ENCODE assay signal across 3 fruit fly cellular contexts in the genomic region with DNA sequence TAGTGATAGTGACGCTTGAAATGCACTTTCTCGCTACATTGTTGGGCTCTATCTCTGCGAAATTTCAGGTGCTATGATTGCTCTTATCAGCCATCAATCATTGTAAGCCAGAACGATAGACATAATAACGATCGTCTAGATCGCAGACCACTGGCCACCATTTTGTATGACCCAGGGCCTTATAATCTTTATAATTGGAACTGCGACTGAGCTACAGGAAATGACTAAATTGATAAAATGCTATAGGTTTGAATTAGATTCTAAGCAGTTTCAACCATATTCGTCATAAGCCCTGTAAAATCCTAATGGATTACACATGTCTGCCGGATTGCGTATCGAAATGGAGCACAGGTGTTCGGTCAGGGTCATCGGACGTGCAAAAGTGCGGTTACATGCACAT.
A peak's percentile ranks its signal among the peaks of the same experiment; 100 is the strongest.
TF ChIP-seq lines count a peak whose summit lies in the region.

No protein-coding gene starts in this region.

- no peak for TF ChIP-seq CTCF in whole organism, embryonic (GFP tag; optimal IDR thresholded peaks at IDR 0.05; lab: Kevin White, UChicago)

TF ChIP-seq in whole organism, adult, 20 proteins besides CTCF, POLR2A, EP300 and RAD21:
- TF ChIP-seq bab1 (GFP tag; optimal IDR thresholded peaks at IDR 0.05; lab: Kevin White, UChicago) (no peak), CG7101 (tag; optimal IDR thresholded peaks at IDR 0.05; lab: Kevin White, UChicago) (peak; percentile 20), Mnt (GFP tag; optimal IDR thresholded peaks at IDR 0.05; lab: Kevin White, UChicago) (peak; percentile 1), cic (GFP tag; optimal IDR thresholded peaks at IDR 0.05; lab: Kevin White, UChicago) (peak; percentile 62)
TF ChIP-seq in whole organism, adult: peak in this region for 3.

TF ChIP-seq in whole organism, embryonic, 481 proteins besides CTCF, POLR2A, EP300 and RAD21:
- peak; percentile 9 for TF ChIP-seq grn (GFP tag; optimal IDR thresholded peaks at IDR 0.05; lab: Kevin White, UChicago)
- TF ChIP-seq Doc3 (GFP tag; IDR thresholded peaks at IDR 0.05; lab: Robert Waterston, UW; ENCODE audit: partially characterized antibody), result no peak
- no peak for TF ChIP-seq CG2889 (GFP tag; IDR thresholded peaks at IDR 0.05; lab: Robert Waterston, UW)
- peak; percentile 81 for TF ChIP-seq exex (tag; optimal IDR thresholded peaks at IDR 0.05; lab: Kevin White, UChicago)
- TF ChIP-seq H2.0 (GFP tag; IDR thresholded peaks at IDR 0.05; lab: Robert Waterston, UW), result no peak
- TF ChIP-seq mirr (GFP tag; optimal IDR thresholded peaks at IDR 0.05; lab: Kevin White, UChicago), result peak; percentile 54
- peak; percentile 24 for TF ChIP-seq CG34376 (GFP tag; optimal IDR thresholded peaks at IDR 0.05; lab: Kevin White, UChicago)
- TF ChIP-seq Ets65A (GFP tag; lab: Kevin White, UChicago), result peak; percentile 20
- TF ChIP-seq Pdp1 (GFP tag; optimal IDR thresholded peaks at IDR 0.05; lab: Kevin White, UChicago), result peak in 1 of 2 experiments; percentile 8
- TF ChIP-seq sug (tag; optimal IDR thresholded peaks at IDR 0.05; lab: Kevin White, UChicago), result peak; percentile 39
- no peak for TF ChIP-seq CG2202 (tag; optimal IDR thresholded peaks at IDR 0.05; lab: Kevin White, UChicago)
- peak; percentile 23 for TF ChIP-seq Med (GFP tag; lab: Kevin White, UChicago)

TF ChIP-seq in whole organism, prepupa, 60 proteins besides CTCF, POLR2A, EP300 and RAD21:
- no peak for TF ChIP-seq CG15336 (GFP tag; IDR thresholded peaks at IDR 0.05; lab: Robert Waterston, UW)
- peak; percentile 9 for TF ChIP-seq vri (GFP tag; optimal IDR thresholded peaks at IDR 0.05; lab: Kevin White, UChicago)
- TF ChIP-seq CG8119 (GFP tag; IDR thresholded peaks at IDR 0.05; lab: Robert Waterston, UW), result no peak
- no peak for TF ChIP-seq fd85E (GFP tag; optimal IDR thresholded peaks at IDR 0.05; lab: Kevin White, UChicago)
- no peak for TF ChIP-seq spab (GFP tag; optimal IDR thresholded peaks at IDR 0.05; lab: Kevin White, UChicago)
- TF ChIP-seq topi (GFP tag; optimal IDR thresholded peaks at IDR 0.05; lab: Kevin White, UChicago), result no peak
TF ChIP-seq in whole organism, prepupa: peak in this region for 1.
